Worm (Caenorhabditis elegans): Measurements from ENCODE around the gene tsp-18.

tsp-18 gene

ce11 chrII:5931904-5932764 is 27.8 kb downstream of the tsp-18 start:
- TF ChIP-seq mab-5 (tag; optimal IDR thresholded peaks at IDR 0.05) (peak; percentile 21), nhr-77 (tag; optimal IDR thresholded peaks at IDR 0.05) (no peak), ama-1 (optimal IDR thresholded peaks at IDR 0.05) (no peak), sma-9 (GFP tag; optimal IDR thresholded peaks at IDR 0.05) (peak; percentile 88), sma-9 (tag; optimal IDR thresholded peaks at IDR 0.05) (no peak), nhr-237 (tag; optimal IDR thresholded peaks at IDR 0.05) (no peak), ceh-16 (tag; optimal IDR thresholded peaks at IDR 0.05) (no peak), zag-1 (tag; optimal IDR thresholded peaks at IDR 0.05) (no peak), aly-2 (tag; optimal IDR thresholded peaks at IDR 0.05) (no peak), lsy-2 (tag; optimal IDR thresholded peaks at IDR 0.05) (peak in 1 of 2 experiments; percentile 66), elt-1 (tag; optimal IDR thresholded peaks at IDR 0.05) (no peak), snpc-4 (tag; optimal IDR thresholded peaks at IDR 0.05) (no peak), ztf-4 (tag; optimal IDR thresholded peaks at IDR 0.05) (no peak), nhr-23 (tag; optimal IDR thresholded peaks at IDR 0.05) (no peak), nhr-11 (tag; optimal IDR thresholded peaks at IDR 0.05) (no peak), sma-3 (GFP tag; optimal IDR thresholded peaks at IDR 0.05) (no peak), ztf-1 (GFP tag; conservative IDR thresholded peaks at IDR 0.05) (no peak), mbf-1 (tag; optimal IDR thresholded peaks at IDR 0.05) (no peak), lin-11 (tag; optimal IDR thresholded peaks at IDR 0.05) (no peak), mdl-1 (tag; optimal IDR thresholded peaks at IDR 0.05) (no peak), peb-1 (tag; optimal IDR thresholded peaks at IDR 0.05) (no peak), fos-1 (tag; optimal IDR thresholded peaks at IDR 0.05) (peak; percentile 83), nhr-6 (tag; optimal IDR thresholded peaks at IDR 0.05) (peak; percentile 22), ztf-11 (tag; optimal IDR thresholded peaks at IDR 0.05) (no peak), lin-39 (tag; optimal IDR thresholded peaks at IDR 0.05) (no peak), nhr-12 (tag; optimal IDR thresholded peaks at IDR 0.05) (no peak), gmeb-1 (tag; optimal IDR thresholded peaks at IDR 0.05) (peak; percentile 44), crh-2 (tag; optimal IDR thresholded peaks at IDR 0.05) (peak; percentile 91), alr-1 (tag; optimal IDR thresholded peaks at IDR 0.05) (no peak), unc-55 (GFP tag; optimal IDR thresholded peaks at IDR 0.05) (no peak), R02D3.7 (tag; optimal IDR thresholded peaks at IDR 0.05) (no peak), egl-27 (tag; optimal IDR thresholded peaks at IDR 0.05) (no peak), blmp-1 (tag; optimal IDR thresholded peaks at IDR 0.05; ENCODE audit: insufficient read depth) (no peak), sem-4 (tag; optimal IDR thresholded peaks at IDR 0.05) (no peak), lin-13 (GFP tag; optimal IDR thresholded peaks at IDR 0.05) (no peak), nhr-25 (tag; optimal IDR thresholded peaks at IDR 0.05) (no peak), Y55F3AM.14 (GFP tag; optimal IDR thresholded peaks at IDR 0.05) (no peak), unc-39 (tag; optimal IDR thresholded peaks at IDR 0.05) (no peak), nhr-129 (tag; optimal IDR thresholded peaks at IDR 0.05) (peak; percentile 61), dmd-4 (tag; optimal IDR thresholded peaks at IDR 0.05) (no peak), F13H6.1 (tag; optimal IDR thresholded peaks at IDR 0.05) (peak; percentile 61), nhr-21 (tag; optimal IDR thresholded peaks at IDR 0.05) (peak; percentile 45), skn-1 (tag; optimal IDR thresholded peaks at IDR 0.05) (no peak), C34F6.9 (tag; optimal IDR thresholded peaks at IDR 0.05) (peak; percentile 61), nhr-10 (tag; optimal IDR thresholded peaks at IDR 0.05) (no peak), elt-3 (tag; optimal IDR thresholded peaks at IDR 0.05) (no peak), unc-62 (GFP tag; optimal IDR thresholded peaks at IDR 0.05) (peak; percentile 12), ZK546.5 (tag; optimal IDR thresholded peaks at IDR 0.05) (no peak), ceh-82 (tag; optimal IDR thresholded peaks at IDR 0.05) (no peak)

Data from whole organism, L2 larva.